Fruit fly (Drosophila melanogaster) whole organism, embryonic: ENCODE data around the gene SkpD.
A peak's percentile ranks its signal among the peaks of the same experiment; 100 is the strongest.

ENCODE experiments used
- B-H2 ChIP-seq: fragments of 200-800 bp; sonication (Bioruptor generic); optimal IDR thresholded peaks from 2 replicates; lab custom pipeline; 2018; ENCODE audit warnings: missing biosample characterization, mild to moderate bottlenecking, missing genetic modification characterization
- BEAF-32 ChIP-seq: fragments of 200-800 bp; sonication (Bioruptor generic); optimal IDR thresholded peaks from 3 replicates; lab custom pipeline; 2017; ENCODE audit warnings: missing biosample characterization, missing genetic modification characterization, mild to moderate bottlenecking, moderate library complexity, missing genetic modification reagents
- CG1024 ChIP-seq: fragments of 200-800 bp; sonication (Bioruptor generic); IDR thresholded peaks from 2 replicates; pipeline ENCODE4 v1.3.6; 2022; ENCODE audit warnings: missing biosample characterization, missing genetic modification characterization
- CG11560 ChIP-seq: fragments of 200-800 bp; sonication (Bioruptor generic); IDR thresholded peaks from 3 replicates; pipeline ENCODE4 v1.3.6; 2022; ENCODE audit warnings: missing biosample characterization, missing genetic modification characterization
- CG12104 ChIP-seq: fragments of 200-800 bp; sonication (Bioruptor generic); optimal IDR thresholded peaks from 3 replicates; lab custom pipeline; 2016; ENCODE audit warnings: missing biosample characterization, missing genetic modification characterization
- CG13287 ChIP-seq: fragments of 200-800 bp; sonication (Bioruptor generic); IDR thresholded peaks from 2 replicates; pipeline ENCODE4 v1.3.6; 2022; ENCODE audit warnings: missing biosample characterization, missing genetic modification characterization; ENCODE audit not compliant: partially characterized antibody
- CG13624 ChIP-seq: fragments of 200-800 bp; sonication (Bioruptor generic); optimal IDR thresholded peaks from 2 replicates; lab custom pipeline; 2016; ENCODE audit warnings: missing biosample characterization, missing genetic modification characterization
- CG13775 ChIP-seq: fragments of 200-800 bp; sonication (Bioruptor generic); optimal IDR thresholded peaks from 3 replicates; lab custom pipeline; 2017; ENCODE audit warnings: missing biosample characterization, mild to moderate bottlenecking, missing genetic modification characterization
- CG13894 ChIP-seq: fragments of 200-800 bp; sonication (Bioruptor generic); optimal IDR thresholded peaks from 3 replicates; lab custom pipeline; 2018; ENCODE audit warnings: missing biosample characterization, mild to moderate bottlenecking, missing genetic modification characterization, moderate library complexity
- CG14710 ChIP-seq: fragments of 200-800 bp; sonication (Bioruptor generic); optimal IDR thresholded peaks from 3 replicates; lab custom pipeline; 2019; ENCODE audit warnings: missing biosample characterization, mild to moderate bottlenecking, missing genetic modification characterization, moderate library complexity
- CG16815 ChIP-seq: fragments of 200-800 bp; sonication (Bioruptor generic); optimal IDR thresholded peaks from 3 replicates; lab custom pipeline; 2017; ENCODE audit warnings: missing biosample characterization, mild to moderate bottlenecking, missing genetic modification characterization
- CG17328 ChIP-seq: fragments of 200-800 bp; sonication (Bioruptor generic); IDR thresholded peaks from 2 replicates; pipeline ENCODE4 v1.3.6; 2022; ENCODE audit warnings: missing biosample characterization, missing genetic modification characterization
- CG2678 ChIP-seq: fragments of 200-800 bp; sonication (Bioruptor generic); optimal IDR thresholded peaks from 3 replicates; lab custom pipeline; 2019; ENCODE audit warnings: missing biosample characterization, mild to moderate bottlenecking, missing genetic modification characterization, moderate library complexity
- CG31365 ChIP-seq: fragments of 200-800 bp; sonication (Bioruptor generic); optimal IDR thresholded peaks from 2 replicates; lab custom pipeline; 2018; ENCODE audit warnings: missing biosample characterization, mild to moderate bottlenecking, missing genetic modification characterization
- CG3407 ChIP-seq: fragments of 200-800 bp; sonication (Bioruptor generic); optimal IDR thresholded peaks from 2 replicates; lab custom pipeline; 2018; ENCODE audit warnings: missing biosample characterization, mild to moderate bottlenecking, missing genetic modification characterization
- CG34376 ChIP-seq: fragments of 200-800 bp; sonication (Bioruptor generic); optimal IDR thresholded peaks from 2 replicates; lab custom pipeline; 2018; ENCODE audit warnings: missing biosample characterization, mild to moderate bottlenecking, missing genetic modification characterization
- CG3838 ChIP-seq: fragments of 200-800 bp; sonication (Bioruptor generic); optimal IDR thresholded peaks from 3 replicates; lab custom pipeline; 2016; ENCODE audit warnings: missing biosample characterization, missing genetic modification characterization
- CG6689 ChIP-seq: fragments of 200-800 bp; sonication (Bioruptor generic); IDR thresholded peaks from 2 replicates; pipeline ENCODE4 v1.3.6; 2022; ENCODE audit warnings: missing biosample characterization, missing genetic modification characterization
- CG7271 ChIP-seq: fragments of 200-800 bp; sonication (Bioruptor generic); optimal IDR thresholded peaks from 2 replicates; lab custom pipeline; 2018; ENCODE audit warnings: missing biosample characterization, mild to moderate bottlenecking, missing genetic modification characterization, moderate library complexity
- CG7556 ChIP-seq: fragments of 200-800 bp; sonication (Bioruptor generic); optimal IDR thresholded peaks from 2 replicates; lab custom pipeline; 2017; ENCODE audit warnings: missing biosample characterization, mild to moderate bottlenecking, missing genetic modification characterization
- CG7745 ChIP-seq: fragments of 200-800 bp; sonication (Bioruptor generic); optimal IDR thresholded peaks from 2 replicates; lab custom pipeline; 2018; ENCODE audit warnings: missing biosample characterization, mild to moderate bottlenecking, missing genetic modification characterization, moderate library complexity
- CG7987 ChIP-seq: fragments of 200-800 bp; sonication (Bioruptor generic); optimal IDR thresholded peaks from 2 replicates; lab custom pipeline; 2018; ENCODE audit warnings: missing biosample characterization, mild to moderate bottlenecking, missing genetic modification characterization, moderate library complexity
- CG8388 ChIP-seq: fragments of 200-800 bp; sonication (Bioruptor generic); optimal IDR thresholded peaks from 2 replicates; lab custom pipeline; 2019; ENCODE audit warnings: missing biosample characterization, mild to moderate bottlenecking, missing genetic modification characterization, moderate library complexity
- CrebB ChIP-seq: fragments of 200-800 bp; sonication (Bioruptor generic); optimal IDR thresholded peaks from 3 replicates; lab custom pipeline; 2018; ENCODE audit warnings: missing biosample characterization, mild to moderate bottlenecking, missing genetic modification characterization
- HLH4C ChIP-seq: fragments of 200-800 bp; sonication (Bioruptor generic); IDR thresholded peaks from 3 replicates; pipeline ENCODE4 v1.3.6; 2022; ENCODE audit warnings: missing biosample characterization, missing genetic modification characterization; ENCODE audit not compliant: partially characterized antibody
- HmgD ChIP-seq: fragments of 200-800 bp; sonication (Bioruptor generic); optimal IDR thresholded peaks from 3 replicates; lab custom pipeline; 2016; ENCODE audit warnings: missing biosample characterization, missing genetic modification characterization
- Hr51 ChIP-seq, 2 experiments: fragments of 200-800 bp; sonication (Bioruptor generic); optimal IDR thresholded peaks; 2 replicates in 1 of 2; 3 replicates in 1 of 2; lab custom pipeline; 2016 to 2018; ENCODE audit warnings: missing biosample characterization in 2 of 2, missing genetic modification characterization in 2 of 2, mild to moderate bottlenecking in 1 of 2, moderate library complexity in 1 of 2
- MBD-R2 ChIP-seq: fragments of 200-800 bp; sonication (Bioruptor generic); IDR thresholded peaks from 2 replicates; pipeline ENCODE4 v1.3.6; 2022; ENCODE audit warnings: missing biosample characterization, missing genetic modification characterization
- MTF-1 ChIP-seq: fragments of 200-800 bp; sonication (Bioruptor generic); optimal IDR thresholded peaks from 2 replicates; lab custom pipeline; 2018; ENCODE audit warnings: missing biosample characterization, mild to moderate bottlenecking, missing genetic modification characterization, borderline replicate concordance
- Mes4 ChIP-seq: fragments of 200-800 bp; sonication (Bioruptor generic); optimal IDR thresholded peaks from 2 replicates; lab custom pipeline; 2016; ENCODE audit warnings: missing biosample characterization, missing genetic modification characterization
- NC2β ChIP-seq: fragments of 200-800 bp; sonication (Bioruptor generic); optimal IDR thresholded peaks from 2 replicates; lab custom pipeline; 2016; ENCODE audit warnings: missing biosample characterization, missing genetic modification characterization
- NK7.1 ChIP-seq: fragments of 200-800 bp; sonication (Bioruptor generic); optimal IDR thresholded peaks from 3 replicates; lab custom pipeline; 2016; ENCODE audit warnings: missing biosample characterization, missing genetic modification characterization
- Nf-YC ChIP-seq: fragments of 200-800 bp; optimal IDR thresholded peaks from 3 replicates; lab custom pipeline; 2019; ENCODE audit warnings: missing biosample characterization, mild to moderate bottlenecking, missing genetic modification characterization, moderate library complexity
- al ChIP-seq: fragments of 200-800 bp; sonication (Bioruptor generic); IDR thresholded peaks from 2 replicates; pipeline ENCODE4 v1.3.6; 2022; ENCODE audit warnings: missing biosample characterization, missing genetic modification characterization
- btn ChIP-seq: fragments of 200-800 bp; sonication (Bioruptor generic); optimal IDR thresholded peaks from 2 replicates; lab custom pipeline; 2016; ENCODE audit warnings: missing biosample characterization, missing genetic modification characterization
- cwo ChIP-seq: fragments of 200-800 bp; sonication (Bioruptor generic); optimal IDR thresholded peaks from 3 replicates; lab custom pipeline; 2017; ENCODE audit warnings: missing biosample characterization, missing genetic modification characterization, mild to moderate bottlenecking, moderate library complexity, missing genetic modification reagents
- ewg ChIP-seq: fragments of 200-800 bp; sonication (Bioruptor generic); optimal IDR thresholded peaks from 3 replicates; lab custom pipeline; 2017; ENCODE audit warnings: mild to moderate bottlenecking, missing biosample characterization, missing genetic modification reagents, missing genetic modification characterization
- gce ChIP-seq: fragments of 200-800 bp; sonication (Bioruptor generic); IDR thresholded peaks from 3 replicates; pipeline ENCODE4 v1.3.6; 2022; ENCODE audit warnings: missing biosample characterization, missing genetic modification characterization
- hb ChIP-seq: fragments of 200-800 bp; sonication (Bioruptor generic); IDR thresholded peaks from 3 replicates; pipeline ENCODE4 v1.3.6; 2022; ENCODE audit warnings: missing biosample characterization, missing genetic modification characterization; ENCODE audit not compliant: partially characterized antibody
- hth ChIP-seq: fragments of >200 bp; optimal IDR thresholded peaks from 2 replicates; lab custom pipeline; 2017; ENCODE audit warnings: inconsistent platforms
- lab ChIP-seq: fragments of 200-800 bp; sonication (Bioruptor generic); optimal IDR thresholded peaks from 3 replicates; lab custom pipeline; 2017; ENCODE audit warnings: missing biosample characterization, missing genetic modification characterization, mild to moderate bottlenecking, moderate library complexity, missing genetic modification reagents
- luna ChIP-seq: fragments of 200-800 bp; sonication (Bioruptor generic); optimal IDR thresholded peaks from 2 replicates; lab custom pipeline; 2016; ENCODE audit warnings: missing biosample characterization, missing genetic modification characterization
- odd ChIP-seq: fragments of 200-800 bp; sonication (Bioruptor generic); optimal IDR thresholded peaks from 2 replicates; lab custom pipeline; 2017; ENCODE audit warnings: missing biosample characterization, mild to moderate bottlenecking, missing genetic modification characterization
- pnt ChIP-seq: fragments of 200-800 bp; sonication (Bioruptor generic); optimal IDR thresholded peaks from 3 replicates; lab custom pipeline; 2016; ENCODE audit warnings: missing biosample characterization, missing genetic modification characterization
- ranshi ChIP-seq: fragments of 200-800 bp; sonication (Bioruptor generic); IDR thresholded peaks from 2 replicates; pipeline ENCODE4 v1.3.6; 2022; ENCODE audit warnings: missing biosample characterization, missing genetic modification characterization
- repo ChIP-seq: fragments of 200-800 bp; sonication (Bioruptor generic); optimal IDR thresholded peaks from 2 replicates; lab custom pipeline; 2016; ENCODE audit warnings: missing biosample characterization, missing genetic modification characterization
- tap ChIP-seq: fragments of 200-800 bp; optimal IDR thresholded peaks from 3 replicates; lab custom pipeline; 2019; ENCODE audit warnings: missing biosample characterization, mild to moderate bottlenecking, missing genetic modification characterization, moderate library complexity
- tll ChIP-seq, 2 experiments: fragments of 200-800 bp in 1 of 2; fragments of >200 bp in 1 of 2; sonication (Bioruptor generic) in 1 of 2; optimal IDR thresholded peaks; 2 replicates each; lab custom pipeline; 2017 to 2019; ENCODE audit warnings: missing biosample characterization in 2 of 2, missing genetic modification characterization in 2 of 2, mild to moderate bottlenecking in 1 of 2, moderate library complexity in 1 of 2
- tx ChIP-seq: fragments of 200-800 bp; sonication (Bioruptor generic); optimal IDR thresholded peaks from 2 replicates; lab custom pipeline; 2016; ENCODE audit warnings: missing biosample characterization, missing genetic modification characterization

SkpD gene

dm6 chrX:19769821-19770519 is 42.6 kb upstream of the SkpD start (continued):
- TF ChIP-seq CG11560 (tag; lab: Robert Waterston, UW) (no peak), ewg (GFP tag; lab: Kevin White, UChicago) (no peak), hb (GFP tag; lab: Robert Waterston, UW) (no peak), Hr51 (GFP tag; optimal IDR thresholded peaks at IDR 0.05; lab: Kevin White, UChicago) (no peak), CG3838 (GFP tag; lab: Kevin White, UChicago) (no peak), al (GFP tag; lab: Robert Waterston, UW) (no peak), CG7271 (tag; lab: Kevin White, UChicago) (no peak), luna (no peak), tll (GFP tag; optimal IDR thresholded peaks at IDR 0.05; lab: Kevin White, UChicago) (no peak), CrebB (no peak), CG12104 (GFP tag; lab: Kevin White, UChicago) (no peak), CG7556 (GFP tag; lab: Kevin White, UChicago) (peak; percentile 43), tx (GFP tag; lab: Kevin White, UChicago) (peak; percentile 22), MBD-R2 (GFP tag; lab: Robert Waterston, UW) (no peak), repo (no peak), CG2678 (tag; lab: Kevin White, UChicago) (peak; percentile 51), CG3407 (GFP tag; lab: Kevin White, UChicago) (peak; percentile 4), CG6689 (peak; percentile 61), CG7745 (no peak), CG31365 (no peak), gce (GFP tag; lab: Robert Waterston, UW) (no peak), NC2β (peak; percentile 25), Nf-YC (tag; lab: Kevin White, UChicago) (no peak), Mes4 (peak; percentile 24), CG7987 (GFP tag; lab: Kevin White, UChicago) (no peak), btn (GFP tag; lab: Kevin White, UChicago) (no peak), tap (tag; lab: Kevin White, UChicago) (no peak), MTF-1 (GFP tag; lab: Kevin White, UChicago) (no peak), CG1024 (GFP tag; lab: Robert Waterston, UW) (no peak), CG16815 (GFP tag; lab: Kevin White, UChicago) (peak; percentile 45), BEAF-32 (GFP tag; lab: Kevin White, UChicago) (no peak), CG34376 (GFP tag; lab: Kevin White, UChicago) (no peak), CG13894 (tag; lab: Kevin White, UChicago) (no peak), lab (peak; percentile 15), CG8388 (GFP tag; lab: Kevin White, UChicago) (peak; percentile 57), ranshi (GFP tag; lab: Robert Waterston, UW) (peak; percentile 24; the same call in 1 of the 2 replicates), B-H2 (GFP tag; lab: Kevin White, UChicago) (no peak), pnt (GFP tag; lab: Kevin White, UChicago) (peak; percentile 21), CG14710 (tag; lab: Kevin White, UChicago) (peak; percentile 66), CG17328 (GFP tag; lab: Robert Waterston, UW) (peak; percentile 52), CG13624 (peak; percentile 27), odd (GFP tag; lab: Kevin White, UChicago) (no peak), HmgD (GFP tag; lab: Kevin White, UChicago) (no peak), NK7.1 (GFP tag; lab: Kevin White, UChicago) (peak; percentile 6), CG13287 (no peak), cwo (GFP tag; lab: Kevin White, UChicago) (no peak), HLH4C (GFP tag; lab: Robert Waterston, UW) (no peak), CG13775 (peak; percentile 46), hth (lab: Kevin White, UChicago) (no peak)
